Worm (Caenorhabditis elegans): ENCODE results near the gene alp-1.

- no peak for TF ChIP-seq snpc-4 (tag; optimal IDR thresholded peaks at IDR 0.05)
- TF ChIP-seq unc-39 (tag; optimal IDR thresholded peaks at IDR 0.05) = no peak
- no peak for TF ChIP-seq unc-62 (GFP tag; optimal IDR thresholded peaks at IDR 0.05)
- no peak for TF ChIP-seq lin-13 (tag; optimal IDR thresholded peaks at IDR 0.05)
- TF ChIP-seq nhr-76 (tag; optimal IDR thresholded peaks at IDR 0.05) = no peak
- TF ChIP-seq ztf-11 (tag; optimal IDR thresholded peaks at IDR 0.05) = no peak
These were observed 34.7 kb upstream of the alp-1 start, which contains the start of gene T28C6.10 for ce11 chrIV:8817639-8818038.
